Worm (Caenorhabditis elegans) whole organism, L4 larva: ENCODE results near the gene saeg-1.

Experiments
- F10B5.3 ChIP-seq: sonication (generic microtip); optimal IDR thresholded peaks from 2 replicates; lab custom pipeline; 2016; ENCODE audit warnings: mild to moderate bottlenecking, missing genetic modification characterization, missing compliant biosample characterization
- T20F7.1 ChIP-seq: fragments of 200-800 bp; sonication (Bioruptor generic); optimal IDR thresholded peaks from 2 replicates; lab custom pipeline; 2018; ENCODE audit warnings: mild to moderate bottlenecking, missing genetic modification characterization, missing compliant biosample characterization
- Y48G9A.11 ChIP-seq: fragments of 200-800 bp; sonication (Bioruptor generic); IDR thresholded peaks from 2 replicates; pipeline ENCODE4 v1.3.6; 2022; ENCODE audit warnings: missing genetic modification reagents, missing genetic modification characterization, missing compliant biosample characterization
- aha-1 ChIP-seq: fragments of 150-350 bp; peaks from one replicate; lab custom pipeline; 2014; ENCODE audit warnings: missing biosample characterization, missing genetic modification characterization
- ceh-28 ChIP-seq: fragments of 150-350 bp; optimal IDR thresholded peaks from 2 replicates; lab custom pipeline; 2014; ENCODE audit warnings: missing biosample characterization, missing genetic modification reagents, missing genetic modification characterization
- ceh-44 ChIP-seq: fragments of 200-800 bp; sonication (Bioruptor generic); IDR thresholded peaks from 2 replicates; pipeline ENCODE4 v1.3.6; 2022; ENCODE audit warnings: missing genetic modification reagents, missing genetic modification characterization, missing compliant biosample characterization
- dve-1 ChIP-seq: sonication (generic microtip); optimal IDR thresholded peaks from 2 replicates; lab custom pipeline; 2017; ENCODE audit warnings: antibody characterized with exemption, mild to moderate bottlenecking, missing genetic modification characterization, missing compliant biosample characterization; ENCODE audit not compliant: insufficient read depth
- fos-1 ChIP-seq: fragments of 150-350 bp; optimal IDR thresholded peaks from 2 replicates; lab custom pipeline; 2014; ENCODE audit warnings: missing biosample characterization, missing genetic modification characterization
- lin-1 ChIP-seq: fragments of 200-800 bp; sonication (Bioruptor generic); IDR thresholded peaks from 2 replicates; pipeline ENCODE4 v1.3.6; 2022; ENCODE audit warnings: missing genetic modification reagents, missing genetic modification characterization, missing compliant biosample characterization
- nhr-11 ChIP-seq: fragments of 150-350 bp; optimal IDR thresholded peaks from 2 replicates; lab custom pipeline; 2014; ENCODE audit warnings: missing biosample characterization, missing genetic modification characterization
- spr-3 ChIP-seq: fragments of 200-800 bp; sonication (Bioruptor generic); optimal IDR thresholded peaks from 2 replicates; lab custom pipeline; 2018; ENCODE audit warnings: mild to moderate bottlenecking, missing genetic modification characterization, missing compliant biosample characterization
- unc-39 ChIP-seq: sonication (generic microtip); optimal IDR thresholded peaks from 2 replicates; lab custom pipeline; 2017; ENCODE audit warnings: missing biosample characterization, missing genetic modification characterization
- unc-62 ChIP-seq, 3 experiments: fragments of 150-350 bp in 1 of 3; sonication (generic microtip); optimal IDR thresholded peaks in 2 of 3; peaks in 1 of 3; 1 replicate in 1 of 3; 2 replicates in 2 of 3; lab custom pipeline; 2014 to 2017; ENCODE audit warnings: missing biosample characterization in 3 of 3, missing genetic modification characterization in 3 of 3, missing genetic modification reagents in 3 of 3, missing genotype in 1 of 3
- ztf-7 ChIP-seq: fragments of 150-350 bp; optimal IDR thresholded peaks from 2 replicates; lab custom pipeline; 2014; ENCODE audit warnings: missing biosample characterization, missing genetic modification characterization

DNA sequence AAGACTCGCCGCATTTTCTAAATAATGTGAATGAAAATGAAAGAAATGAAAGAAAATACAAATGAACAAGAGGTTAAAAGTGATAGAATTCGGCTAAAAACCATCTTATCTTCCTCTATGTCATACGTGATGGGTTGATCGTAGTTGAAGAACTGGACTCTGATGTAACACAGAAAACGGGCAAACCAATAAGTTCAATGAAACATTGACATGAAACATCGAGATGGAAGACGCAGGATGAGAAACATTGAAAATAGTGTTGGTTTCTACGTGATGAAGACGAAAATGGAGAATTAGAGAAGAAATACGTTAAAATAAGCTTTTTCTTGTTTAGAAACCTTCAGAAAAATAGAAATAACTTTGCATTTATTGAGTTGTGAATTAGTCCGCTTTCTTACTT is 25.5 kb upstream of the saeg-1 start, which contains the start of gene F32D8.12:
- TF ChIP-seq ceh-44 (GFP tag; lab: Robert Waterston, UW) (no peak), ztf-7 (no peak), fos-1 (tag; lab: Kevin White, UChicago) (no peak), aha-1 (tag; lab: Kevin White, UChicago) (peak; percentile 56), lin-1 (GFP tag; lab: Robert Waterston, UW) (no peak), spr-3 (GFP tag; lab: Kevin White, UChicago) (no peak), unc-39 (no peak), Y48G9A.11 (GFP tag; lab: Robert Waterston, UW) (no peak), nhr-11 (tag; lab: Kevin White, UChicago) (peak; percentile 47), F10B5.3 (no peak), dve-1 (tag; lab: Kevin White, UChicago) (peak; percentile 61), T20F7.1 (GFP tag; lab: Kevin White, UChicago) (no peak), unc-62 (GFP tag; optimal IDR thresholded peaks at IDR 0.05 in 1 of 2; lab: Kevin White, UChicago) (peak in 1 of 2 experiments; percentile 97), unc-62 (tag; optimal IDR thresholded peaks at IDR 0.05; lab: Kevin White, UChicago) (no peak), ceh-28 (tag; lab: Kevin White, UChicago) (no peak)
